6 fruit fly cellular contexts compared by ENCODE assay signal in genomic region chr3R:18396801-18397604, dm6.
TF ChIP-seq lines count a peak whose summit lies in the region.

Vti1b (plus strand) TSS chr3R:18396995.

- TF ChIP-seq CTCF in whole organism, embryonic (GFP tag; optimal IDR thresholded peaks at IDR 0.05; lab: Kevin White, UChicago): peak; percentile 52

TF ChIP-seq in whole organism, 6 proteins besides CTCF, POLR2A, EP300 and RAD21:
- TF ChIP-seq pan (optimal IDR thresholded peaks at IDR 0.05; lab: Kevin White, UChicago) (no peak), Dll (optimal IDR thresholded peaks at IDR 0.05; lab: Kevin White, UChicago) (peak; percentile 89), EcR (GFP tag; optimal IDR thresholded peaks at IDR 0.05; lab: Kevin White, UChicago) (no peak), CG8478 (optimal IDR thresholded peaks at IDR 0.05; lab: Kevin White, UChicago) (no peak), psq (optimal IDR thresholded peaks at IDR 0.05; lab: Kevin White, UChicago) (no peak), usp (GFP tag; optimal IDR thresholded peaks at IDR 0.05; lab: Kevin White, UChicago) (no peak)

TF ChIP-seq in whole organism, adult, 20 proteins besides CTCF, POLR2A, EP300 and RAD21 (continues in another document):
- TF ChIP-seq Hr96 (GFP tag; optimal IDR thresholded peaks at IDR 0.05; lab: Kevin White, UChicago): peak; percentile 70
- peak; percentile 90 for TF ChIP-seq CG14711 (tag; optimal IDR thresholded peaks at IDR 0.05; lab: Kevin White, UChicago)
- TF ChIP-seq Clk (GFP tag; optimal IDR thresholded peaks at IDR 0.05; lab: Kevin White, UChicago): peak; percentile 87
- TF ChIP-seq cic (GFP tag; optimal IDR thresholded peaks at IDR 0.05; lab: Kevin White, UChicago): peak; percentile 89
- peak; percentile 86 for TF ChIP-seq CG1620 (GFP tag; optimal IDR thresholded peaks at IDR 0.05; lab: Kevin White, UChicago)
- peak; percentile 90 for TF ChIP-seq CG33017 (tag; optimal IDR thresholded peaks at IDR 0.05; lab: Kevin White, UChicago)
- TF ChIP-seq CG11617 (GFP tag; optimal IDR thresholded peaks at IDR 0.05; lab: Kevin White, UChicago): peak; percentile 93
- TF ChIP-seq cnc (optimal IDR thresholded peaks at IDR 0.05; lab: Kevin White, UChicago): no peak
- peak; percentile 92 for TF ChIP-seq CG5204 (GFP tag; optimal IDR thresholded peaks at IDR 0.05; lab: Kevin White, UChicago)
- TF ChIP-seq CG7045 (GFP tag; optimal IDR thresholded peaks at IDR 0.05; lab: Kevin White, UChicago): peak; percentile 86
- TF ChIP-seq Crg-1 (GFP tag; optimal IDR thresholded peaks at IDR 0.05; lab: Kevin White, UChicago): peak; percentile 94
- peak; percentile 89 for TF ChIP-seq toe (GFP tag; optimal IDR thresholded peaks at IDR 0.05; lab: Kevin White, UChicago)
- peak; percentile 74 for TF ChIP-seq tj (GFP tag; optimal IDR thresholded peaks at IDR 0.05; lab: Kevin White, UChicago)
- peak; percentile 97 for TF ChIP-seq bab1 (GFP tag; optimal IDR thresholded peaks at IDR 0.05; lab: Kevin White, UChicago)
- TF ChIP-seq ovo (GFP tag; optimal IDR thresholded peaks at IDR 0.05; lab: Kevin White, UChicago): peak; percentile 92
- peak; percentile 83 for TF ChIP-seq kay (GFP tag; lab: Kevin White, UChicago; ENCODE audit: borderline replicate concordance)
- peak; percentile 82 for TF ChIP-seq Mnt (GFP tag; optimal IDR thresholded peaks at IDR 0.05; lab: Kevin White, UChicago)

TF ChIP-seq in whole organism, embryonic, 481 proteins besides CTCF, POLR2A, EP300 and RAD21 (continues in another document):
- TF ChIP-seq Tbp (GFP tag; optimal IDR thresholded peaks at IDR 0.05; lab: Kevin White, UChicago): no peak
- TF ChIP-seq Mrtf (GFP tag; IDR thresholded peaks at IDR 0.05; lab: Robert Waterston, UW): peak; percentile 85
- TF ChIP-seq CG10321 (GFP tag; IDR thresholded peaks at IDR 0.05; lab: Robert Waterston, UW): peak; percentile 51; the same call in 1 of the 2 replicates
- peak; percentile 72 for TF ChIP-seq slou (GFP tag; optimal IDR thresholded peaks at IDR 0.05; lab: Kevin White, UChicago)
- no peak for TF ChIP-seq CG15479 (GFP tag; optimal IDR thresholded peaks at IDR 0.05; lab: Kevin White, UChicago)
- TF ChIP-seq CG2202 (tag; optimal IDR thresholded peaks at IDR 0.05; lab: Kevin White, UChicago): peak; percentile 94
- TF ChIP-seq ken (GFP tag; IDR thresholded peaks at IDR 0.05; lab: Robert Waterston, UW): peak; percentile 94
- peak; percentile 92 for TF ChIP-seq Optix (GFP tag; IDR thresholded peaks at IDR 0.05; lab: Robert Waterston, UW)
- TF ChIP-seq CG9817 (tag; optimal IDR thresholded peaks at IDR 0.05; lab: Kevin White, UChicago): peak; percentile 87
- peak; percentile 90 for TF ChIP-seq CG14014 (GFP tag; IDR thresholded peaks at IDR 0.05; lab: Robert Waterston, UW)
- peak; percentile 93 for TF ChIP-seq CG11093 (GFP tag; IDR thresholded peaks at IDR 0.05; lab: Robert Waterston, UW)
- peak; percentile 73 for TF ChIP-seq Lhr (GFP tag; optimal IDR thresholded peaks at IDR 0.05; lab: Kevin White, UChicago)
- peak; percentile 94 for TF ChIP-seq bcd (GFP tag; optimal IDR thresholded peaks at IDR 0.05; lab: Kevin White, UChicago)
- 0 out of 2 replicates have a peak, but pooled peaks have one; percentile 35 for TF ChIP-seq hbn (GFP tag; IDR thresholded peaks at IDR 0.05; lab: Robert Waterston, UW; ENCODE audit: partially characterized antibody)
- TF ChIP-seq ap (GFP tag; IDR thresholded peaks at IDR 0.05; lab: Robert Waterston, UW): peak; percentile 87
- peak; percentile 92 for TF ChIP-seq CG17385 (GFP tag; optimal IDR thresholded peaks at IDR 0.05; lab: Kevin White, UChicago)
- peak; percentile 89 for TF ChIP-seq gro (GFP tag; optimal IDR thresholded peaks at IDR 0.05; lab: Kevin White, UChicago)

TF ChIP-seq in whole organism, prepupa, 60 proteins besides CTCF, POLR2A, EP300 and RAD21 (continues in another document):
- peak; percentile 96 for TF ChIP-seq CG11762 (GFP tag; optimal IDR thresholded peaks at IDR 0.05; lab: Kevin White, UChicago; ENCODE audit: insufficient read depth)
- peak; percentile 97 for TF ChIP-seq Sox15 (GFP tag; optimal IDR thresholded peaks at IDR 0.05; lab: Kevin White, UChicago)
- TF ChIP-seq Eip75B (GFP tag; optimal IDR thresholded peaks at IDR 0.05; lab: Kevin White, UChicago): peak; percentile 99
- TF ChIP-seq Sox14 (GFP tag; optimal IDR thresholded peaks at IDR 0.05; lab: Kevin White, UChicago): peak; percentile 99
- peak; percentile 94 for TF ChIP-seq CG6808 (GFP tag; optimal IDR thresholded peaks at IDR 0.05; lab: Kevin White, UChicago)
- TF ChIP-seq Lpt (GFP tag; optimal IDR thresholded peaks at IDR 0.05; lab: Kevin White, UChicago): peak; percentile 98
- peak; percentile 96 for TF ChIP-seq vri (GFP tag; optimal IDR thresholded peaks at IDR 0.05; lab: Kevin White, UChicago)
- peak; percentile 98 for TF ChIP-seq CG6792 (GFP tag; optimal IDR thresholded peaks at IDR 0.05; lab: Kevin White, UChicago)
- peak; percentile 98 for TF ChIP-seq Smox (GFP tag; optimal IDR thresholded peaks at IDR 0.05; lab: Kevin White, UChicago)
- peak; percentile 98 for TF ChIP-seq Met (GFP tag; optimal IDR thresholded peaks at IDR 0.05; lab: Kevin White, UChicago)
- peak; percentile 99 for TF ChIP-seq CG15336 (GFP tag; IDR thresholded peaks at IDR 0.05; lab: Robert Waterston, UW)
- peak; percentile 98 for TF ChIP-seq CG34406 (GFP tag; optimal IDR thresholded peaks at IDR 0.05; lab: Kevin White, UChicago)
- peak; percentile 95 for TF ChIP-seq Gug (GFP tag; IDR thresholded peaks at IDR 0.05; lab: Robert Waterston, UW)
- TF ChIP-seq eg (GFP tag; IDR thresholded peaks at IDR 0.05; lab: Robert Waterston, UW): peak; percentile 98
- TF ChIP-seq Sox102F (GFP tag; optimal IDR thresholded peaks at IDR 0.05; lab: Kevin White, UChicago): peak; percentile 99
- peak; percentile 98 for TF ChIP-seq Hr39 (GFP tag; optimal IDR thresholded peaks at IDR 0.05; lab: Kevin White, UChicago)
- peak; percentile 95 for TF ChIP-seq dac (GFP tag; optimal IDR thresholded peaks at IDR 0.05; lab: Kevin White, UChicago)
- peak; percentile 91 for TF ChIP-seq CG9139 (GFP tag; optimal IDR thresholded peaks at IDR 0.05; lab: Kevin White, UChicago)

TF ChIP-seq in whole organism, pupa, 21 proteins besides CTCF, POLR2A, EP300 and RAD21 (continues in another document):
- TF ChIP-seq fd96Ca (GFP tag; IDR thresholded peaks at IDR 0.05; lab: Robert Waterston, UW): peak; percentile 97
- peak; percentile 98 for TF ChIP-seq CG32121 (GFP tag; IDR thresholded peaks at IDR 0.05; lab: Robert Waterston, UW)
- TF ChIP-seq rn (GFP tag; IDR thresholded peaks at IDR 0.05; lab: Robert Waterston, UW): peak; percentile 94
- TF ChIP-seq CG14655 (GFP tag; optimal IDR thresholded peaks at IDR 0.05; lab: Kevin White, UChicago): peak; percentile 98
- TF ChIP-seq EcR (GFP tag; optimal IDR thresholded peaks at IDR 0.05; lab: Kevin White, UChicago): peak; percentile 80
- peak; percentile 93 for TF ChIP-seq D1 (tag; optimal IDR thresholded peaks at IDR 0.05; lab: Kevin White, UChicago)
- peak; percentile 98 for TF ChIP-seq CG8159 (tag; optimal IDR thresholded peaks at IDR 0.05; lab: Kevin White, UChicago)
- TF ChIP-seq CG10348 (GFP tag; IDR thresholded peaks at IDR 0.05; lab: Robert Waterston, UW): peak; percentile 93
- peak; percentile 97 for TF ChIP-seq CG15710 (tag; optimal IDR thresholded peaks at IDR 0.05; lab: Kevin White, UChicago)
- TF ChIP-seq CG8301 (tag; optimal IDR thresholded peaks at IDR 0.05; lab: Kevin White, UChicago): peak; percentile 98
- TF ChIP-seq CG17806 (tag; optimal IDR thresholded peaks at IDR 0.05; lab: Kevin White, UChicago): peak; percentile 97
- TF ChIP-seq CG9948 (tag; optimal IDR thresholded peaks at IDR 0.05; lab: Kevin White, UChicago): peak; percentile 96
- peak; percentile 94 for TF ChIP-seq Snoo (tag; optimal IDR thresholded peaks at IDR 0.05; lab: Kevin White, UChicago)
- TF ChIP-seq Pif1A (GFP tag; optimal IDR thresholded peaks at IDR 0.05; lab: Kevin White, UChicago): peak; percentile 97
- TF ChIP-seq Pif1B (GFP tag; optimal IDR thresholded peaks at IDR 0.05; lab: Kevin White, UChicago): peak; percentile 97
- peak; percentile 91 for TF ChIP-seq CG13204 (GFP tag; optimal IDR thresholded peaks at IDR 0.05; lab: Kevin White, UChicago)
- peak; percentile 97 for TF ChIP-seq Ets98B (GFP tag; IDR thresholded peaks at IDR 0.05; lab: Robert Waterston, UW)
- TF ChIP-seq CG34367 (tag; optimal IDR thresholded peaks at IDR 0.05; lab: Kevin White, UChicago): peak; percentile 94
- peak; percentile 98 for TF ChIP-seq CG4496 (GFP tag; IDR thresholded peaks at IDR 0.05; lab: Robert Waterston, UW)
- peak; percentile 88 for TF ChIP-seq CG12605 (GFP tag; IDR thresholded peaks at IDR 0.05; lab: Robert Waterston, UW)

TF ChIP-seq in whole organism, wandering third instar larva, 38 proteins besides CTCF, POLR2A, EP300 and RAD21 (continues in another document):
- TF ChIP-seq sv (GFP tag; optimal IDR thresholded peaks at IDR 0.05; lab: Kevin White, UChicago): peak; percentile 93
- TF ChIP-seq pan (optimal IDR thresholded peaks at IDR 0.05; lab: Kevin White, UChicago): no peak
- peak; percentile 87 for TF ChIP-seq Jra (GFP tag; optimal IDR thresholded peaks at IDR 0.05; lab: Kevin White, UChicago)
- TF ChIP-seq Mio (GFP tag; optimal IDR thresholded peaks at IDR 0.05; lab: Kevin White, UChicago): peak; percentile 86
- TF ChIP-seq foxo (GFP tag; optimal IDR thresholded peaks at IDR 0.05; lab: Kevin White, UChicago): peak; percentile 84 to 97
- peak; percentile 91 for TF ChIP-seq Dif (GFP tag; optimal IDR thresholded peaks at IDR 0.05; lab: Kevin White, UChicago; ENCODE audit: partially characterized antibody)
- peak; percentile 87 for TF ChIP-seq sage (GFP tag; optimal IDR thresholded peaks at IDR 0.05; lab: Kevin White, UChicago)
- TF ChIP-seq ey (GFP tag; optimal IDR thresholded peaks at IDR 0.05; lab: Kevin White, UChicago): peak; percentile 98
- no peak for TF ChIP-seq Hr78 (GFP tag; optimal IDR thresholded peaks at IDR 0.05; lab: Kevin White, UChicago)
- peak; percentile 97 for TF ChIP-seq Hnf4 (GFP tag; optimal IDR thresholded peaks at IDR 0.05; lab: Kevin White, UChicago)
- TF ChIP-seq Hr83 (GFP tag; optimal IDR thresholded peaks at IDR 0.05; lab: Kevin White, UChicago; ENCODE audit: poor library complexity, severe bottlenecking): peak; percentile 81
- TF ChIP-seq dl (GFP tag; optimal IDR thresholded peaks at IDR 0.05; lab: Kevin White, UChicago; ENCODE audit: insufficient read depth in 1 of 2, partially characterized antibody in 2 of 2): peak; percentile 83 to 91
- peak; percentile 98 for TF ChIP-seq fru (GFP tag; optimal IDR thresholded peaks at IDR 0.05; lab: Kevin White, UChicago)
- TF ChIP-seq Sp1 (GFP tag; optimal IDR thresholded peaks at IDR 0.05; lab: Kevin White, UChicago): peak; percentile 94
- peak; percentile 92 for TF ChIP-seq dmrt93B (GFP tag; optimal IDR thresholded peaks at IDR 0.05; lab: Kevin White, UChicago)
- TF ChIP-seq Rel (GFP tag; optimal IDR thresholded peaks at IDR 0.05; lab: Kevin White, UChicago): peak; percentile 55
- peak; percentile 72 for TF ChIP-seq Rel (tag; optimal IDR thresholded peaks at IDR 0.05; lab: Kevin White, UChicago)
- no peak for TF ChIP-seq CrebA (GFP tag; optimal IDR thresholded peaks at IDR 0.05; lab: Kevin White, UChicago; ENCODE audit: borderline replicate concordance)
- peak; percentile 70 for TF ChIP-seq CG9705 (GFP tag; optimal IDR thresholded peaks at IDR 0.05; lab: Kevin White, UChicago)
- no peak for TF ChIP-seq lola (GFP tag; optimal IDR thresholded peaks at IDR 0.05; lab: Kevin White, UChicago)
